Fruit fly (Drosophila melanogaster): ENCODE results near the gene Wnt5.

DNA sequence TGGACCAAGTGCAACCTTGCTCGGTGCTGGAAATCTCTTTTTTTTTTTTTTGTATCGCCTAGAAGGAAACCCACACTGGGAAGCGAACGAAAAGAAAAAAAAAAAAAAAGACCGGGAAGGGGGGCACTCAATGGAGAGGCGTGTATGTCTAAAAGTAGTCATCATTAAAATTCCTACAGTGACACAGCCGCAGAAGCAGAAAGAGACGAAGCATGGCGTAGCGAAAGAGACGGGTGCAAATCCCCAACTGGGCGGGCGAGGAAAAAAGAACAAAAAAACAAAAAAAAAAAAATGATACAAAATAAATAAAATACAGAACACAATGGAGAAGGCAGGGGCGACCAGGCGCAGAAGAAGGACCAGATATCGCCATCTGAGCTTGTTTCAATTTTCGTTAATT, 39.5 kb upstream of the Wnt5 start:
- no peak for TF ChIP-seq CG11902 (GFP tag; optimal IDR thresholded peaks at IDR 0.05)
- TF ChIP-seq CG6163 (GFP tag; IDR thresholded peaks at IDR 0.05) = peak; percentile 70; the same call in 2 of the 3 replicates
- TF ChIP-seq OdsH (GFP tag; optimal IDR thresholded peaks at IDR 0.05) = peak; percentile 2
- TF ChIP-seq CG6792 (GFP tag; optimal IDR thresholded peaks at IDR 0.05) = no peak
- TF ChIP-seq Hr38 (GFP tag; optimal IDR thresholded peaks at IDR 0.05) = no peak
- TF ChIP-seq CG8119 (GFP tag; IDR thresholded peaks at IDR 0.05) = peak; percentile 36; the same call in 1 of the 3 replicates
- TF ChIP-seq Lpt (GFP tag; optimal IDR thresholded peaks at IDR 0.05) = peak; percentile 26
- TF ChIP-seq CG9139 (GFP tag; optimal IDR thresholded peaks at IDR 0.05) = peak; percentile 84
- no peak for TF ChIP-seq Sox102F (GFP tag; optimal IDR thresholded peaks at IDR 0.05)
- no peak for TF ChIP-seq Sox15 (GFP tag; optimal IDR thresholded peaks at IDR 0.05)
- no peak for TF ChIP-seq lz (GFP tag; optimal IDR thresholded peaks at IDR 0.05)
- no peak for TF ChIP-seq CG6276 (GFP tag; optimal IDR thresholded peaks at IDR 0.05)

Data from whole organism, prepupa.